Worm (Caenorhabditis elegans) whole organism, L4/young adult: ENCODE measurements around the gene fzo-1.

Experiments used
- W03F9.2 ChIP-seq: fragments of 150-350 bp; optimal IDR thresholded peaks from 2 replicates; lab custom pipeline; 2014; ENCODE audit warnings: missing biosample characterization, missing genetic modification characterization
- dao-5 ChIP-seq: sonication (generic microtip); optimal IDR thresholded peaks from 2 replicates; lab custom pipeline; 2016; ENCODE audit warnings: missing genotype, missing genetic modification characterization, moderate library complexity, missing compliant biosample characterization
- him-1 ChIP-seq: sonication (generic microtip); optimal IDR thresholded peaks from 2 replicates; lab custom pipeline; 2016; ENCODE audit warnings: missing genotype, missing genetic modification reagents, missing genetic modification characterization, missing compliant biosample characterization

Gene fzo-1

ce11 chrII:5794195-5794594 lies 41.8 kb downstream of the fzo-1 start, which contains the start of gene acdh-8:
acdh-8 (plus strand) TSS chrII:5794495.
- TF ChIP-seq him-1: no peak
- TF ChIP-seq dao-5 (tag; lab: Kevin White, UChicago): no peak
- TF ChIP-seq W03F9.2: no peak

- TF ChIP-seq W03F9.2 (no peak), dao-5 (tag; lab: Kevin White, UChicago) (no peak), him-1 (no peak)
Observed at ce11 chrII:5792490-5792889, 43.5 kb downstream of the fzo-1 start, which contains the start of gene K05F1.14. K05F1.14 (minus strand) TSS chrII:5792590.

- TF ChIP-seq dao-5 (tag; lab: Kevin White, UChicago) (no peak), W03F9.2 (no peak), him-1 (no peak)
Observed at ce11 chrII:5790313-5790773, 45.7 kb downstream of the fzo-1 start, which contains the start of gene lect-2. lect-2 (plus strand) TSS chrII:5790723.

- TF ChIP-seq W03F9.2 (no peak), him-1 (no peak), dao-5 (tag; lab: Kevin White, UChicago) (no peak)
Observed at ce11 chrII:5788815-5789214, 47.2 kb downstream of the fzo-1 start, which contains the start of gene K05F1.13. K05F1.13 (plus strand) TSS chrII:5789115.

- TF ChIP-seq W03F9.2 (no peak), him-1 (no peak), dao-5 (tag; lab: Kevin White, UChicago) (no peak)
Observed at ce11 chrII:5785504-5785903, 50.5 kb downstream of the fzo-1 start.
